Worm (Caenorhabditis elegans) whole organism, L2 larva: ENCODE data around the gene cwp-1.

Source experiments
- C34F6.9 ChIP-seq: fragments of 150-350 bp; optimal IDR thresholded peaks from 2 replicates; lab custom pipeline; 2014; ENCODE audit warnings: missing biosample characterization, missing genetic modification characterization
- R02D3.7 ChIP-seq: fragments of 150-350 bp; optimal IDR thresholded peaks from 2 replicates; lab custom pipeline; 2014; ENCODE audit warnings: missing biosample characterization, missing genetic modification characterization
- ZK546.5 ChIP-seq: sonication (generic microtip); optimal IDR thresholded peaks from 2 replicates; lab custom pipeline; 2017; ENCODE audit warnings: missing biosample characterization, missing genetic modification characterization
- alr-1 ChIP-seq: fragments of 150-350 bp; optimal IDR thresholded peaks from 2 replicates; lab custom pipeline; 2014; ENCODE audit warnings: missing biosample characterization, missing genetic modification characterization
- aly-2 ChIP-seq: fragments of 150-350 bp; optimal IDR thresholded peaks from 2 replicates; lab custom pipeline; 2014; ENCODE audit warnings: missing biosample characterization, missing genetic modification characterization
- ama-1 ChIP-seq: fragments of 150-350 bp; optimal IDR thresholded peaks from 2 replicates; lab custom pipeline; 2018; ENCODE audit warnings: inconsistent platforms
- ceh-16 ChIP-seq: fragments of 150-350 bp; optimal IDR thresholded peaks from 2 replicates; lab custom pipeline; 2014; ENCODE audit warnings: missing biosample characterization, missing genetic modification characterization
- ceh-82 ChIP-seq: fragments of 150-350 bp; optimal IDR thresholded peaks from 2 replicates; lab custom pipeline; 2014; ENCODE audit warnings: missing biosample characterization, missing genetic modification characterization
- crh-2 ChIP-seq: sonication (generic microtip); optimal IDR thresholded peaks from 2 replicates; lab custom pipeline; 2017; ENCODE audit warnings: missing biosample characterization, missing genetic modification characterization
- dmd-4 ChIP-seq: sonication (generic microtip); optimal IDR thresholded peaks from 2 replicates; lab custom pipeline; 2017; ENCODE audit warnings: missing biosample characterization, missing genetic modification characterization
- egl-27 ChIP-seq: sonication (generic microtip); optimal IDR thresholded peaks from 3 replicates; lab custom pipeline; 2017; ENCODE audit warnings: missing biosample characterization, missing genetic modification reagents, missing genetic modification characterization
- fos-1 ChIP-seq: fragments of 150-350 bp; optimal IDR thresholded peaks from 2 replicates; lab custom pipeline; 2014; ENCODE audit warnings: missing biosample characterization, missing genetic modification characterization
- gmeb-1 ChIP-seq: fragments of 150-350 bp; optimal IDR thresholded peaks from 2 replicates; lab custom pipeline; 2014; ENCODE audit warnings: missing biosample characterization, missing genetic modification characterization
- lin-11 ChIP-seq: fragments of 150-350 bp; sonication (generic microtip); optimal IDR thresholded peaks from 2 replicates; lab custom pipeline; 2014; ENCODE audit warnings: missing biosample characterization, missing genetic modification characterization, inconsistent platforms, mixed read lengths
- lin-13 ChIP-seq: fragments of 150-350 bp; optimal IDR thresholded peaks from 2 replicates; lab custom pipeline; 2014; ENCODE audit warnings: missing biosample characterization, missing genetic modification reagents, missing genetic modification characterization
- mab-5 ChIP-seq: fragments of 150-350 bp; optimal IDR thresholded peaks from 2 replicates; lab custom pipeline; 2014; ENCODE audit warnings: missing biosample characterization, missing genetic modification characterization
- mdl-1 ChIP-seq, 2 experiments: fragments of 150-350 bp in 1 of 2; sonication (generic microtip) in 1 of 2; optimal IDR thresholded peaks; 2 replicates each; lab custom pipeline; 2017; ENCODE audit warnings: missing biosample characterization in 2 of 2, missing genetic modification characterization in 2 of 2
- nhr-10 ChIP-seq: sonication (generic microtip); optimal IDR thresholded peaks from 2 replicates; lab custom pipeline; 2017; ENCODE audit warnings: missing biosample characterization, missing genetic modification characterization
- nhr-11 ChIP-seq: fragments of 150-350 bp; optimal IDR thresholded peaks from 2 replicates; lab custom pipeline; 2014; ENCODE audit warnings: missing biosample characterization, missing genetic modification characterization
- nhr-12 ChIP-seq: fragments of 150-350 bp; optimal IDR thresholded peaks from 2 replicates; lab custom pipeline; 2014; ENCODE audit warnings: missing biosample characterization, missing genetic modification characterization
- nhr-129 ChIP-seq: fragments of 150-350 bp; optimal IDR thresholded peaks from 2 replicates; lab custom pipeline; 2014; ENCODE audit warnings: missing biosample characterization, missing genetic modification characterization
- nhr-23 ChIP-seq: fragments of 150-350 bp; optimal IDR thresholded peaks from 2 replicates; lab custom pipeline; 2014; ENCODE audit warnings: missing biosample characterization, missing genetic modification reagents, missing genetic modification characterization
- nhr-25 ChIP-seq: fragments of 150-350 bp; sonication (generic microtip); optimal IDR thresholded peaks from 3 replicates; lab custom pipeline; 2014; ENCODE audit warnings: missing biosample characterization, missing genetic modification characterization
- nhr-77 ChIP-seq: fragments of 150-350 bp; optimal IDR thresholded peaks from 2 replicates; lab custom pipeline; 2014; ENCODE audit warnings: missing biosample characterization, missing genetic modification characterization
- peb-1 ChIP-seq: fragments of 150-350 bp; optimal IDR thresholded peaks from 2 replicates; lab custom pipeline; 2014; ENCODE audit warnings: missing biosample characterization, missing genetic modification characterization
- skn-1 ChIP-seq: sonication (generic microtip); optimal IDR thresholded peaks from 2 replicates; lab custom pipeline; 2017; ENCODE audit warnings: missing biosample characterization, missing genetic modification characterization
- sma-3 ChIP-seq: sonication (generic microtip); optimal IDR thresholded peaks from 2 replicates; lab custom pipeline; 2016; ENCODE audit warnings: missing genetic modification reagents, missing genetic modification characterization, missing compliant biosample characterization
- sma-9 ChIP-seq, 2 experiments: fragments of 150-350 bp in 1 of 2; sonication (generic microtip) in 1 of 2; optimal IDR thresholded peaks; 2 replicates each; lab custom pipeline; 2014 to 2016; ENCODE audit warnings: missing genetic modification characterization in 2 of 2, mild to moderate bottlenecking in 1 of 2, missing biosample characterization in 1 of 2, missing compliant biosample characterization in 1 of 2, missing genetic modification reagents in 1 of 2, moderate library complexity in 1 of 2
- snpc-4 ChIP-seq: fragments of 150-350 bp; optimal IDR thresholded peaks from 2 replicates; lab custom pipeline; 2014; ENCODE audit warnings: missing biosample characterization, missing genetic modification characterization
- unc-39 ChIP-seq: fragments of 150-350 bp; optimal IDR thresholded peaks from 2 replicates; lab custom pipeline; 2014; ENCODE audit warnings: missing biosample characterization, missing genetic modification characterization
- unc-55 ChIP-seq: fragments of 150-350 bp; sonication (generic microtip); optimal IDR thresholded peaks from 3 replicates; lab custom pipeline; 2014; ENCODE audit warnings: missing biosample characterization, missing genetic modification reagents, missing genetic modification characterization
- zag-1 ChIP-seq: fragments of 150-350 bp; optimal IDR thresholded peaks from 2 replicates; lab custom pipeline; 2014; ENCODE audit warnings: missing biosample characterization, missing genetic modification characterization
- ztf-1 ChIP-seq: fragments of 200-800 bp; sonication (Bioruptor generic); conservative IDR thresholded peaks from 2 replicates; pipeline ENCODE4 v1.3.6; 2022; ENCODE audit warnings: missing genetic modification characterization, missing compliant biosample characterization
- ztf-11 ChIP-seq: sonication (generic microtip); optimal IDR thresholded peaks from 2 replicates; lab custom pipeline; 2017; ENCODE audit warnings: missing biosample characterization, missing genetic modification characterization

The cwp-1 gene

DNA sequence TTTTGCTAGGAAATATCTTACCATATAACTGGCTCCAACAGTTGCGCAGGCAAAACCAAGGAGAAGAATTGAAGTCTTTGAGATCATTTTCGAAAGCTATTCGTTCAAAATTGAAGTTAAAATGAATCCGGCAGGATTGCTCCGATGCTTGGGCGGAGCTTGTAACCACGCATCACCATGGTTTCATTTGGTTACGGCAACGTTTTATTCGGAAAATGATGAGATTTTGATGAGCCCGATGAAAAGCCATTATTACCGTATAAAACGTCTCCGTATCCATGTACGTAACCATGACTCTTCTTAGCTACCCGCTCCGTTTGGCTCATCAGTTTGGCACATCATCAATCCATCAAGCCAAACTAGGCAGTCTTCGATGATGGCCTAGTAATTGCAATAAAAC lies at the start of gene cwp-1:
TSS of gene cwp-1 (minus strand) at position 101 of the 400 bp plus-strand sequence.
- TF ChIP-seq nhr-11 (no peak), nhr-12 (tag; lab: Kevin White, UChicago) (no peak), aly-2 (no peak), R02D3.7 (tag; lab: Kevin White, UChicago) (no peak), nhr-23 (tag; lab: Kevin White, UChicago) (no peak), nhr-129 (tag; lab: Kevin White, UChicago) (no peak), fos-1 (tag; lab: Kevin White, UChicago) (no peak), mdl-1 (tag; optimal IDR thresholded peaks at IDR 0.05; lab: Kevin White, UChicago) (no peak), unc-55 (GFP tag; lab: Kevin White, UChicago) (no peak), ZK546.5 (tag; lab: Kevin White, UChicago) (no peak), ztf-1 (GFP tag; lab: Robert Waterston, UW) (no peak), zag-1 (no peak)

DNA sequence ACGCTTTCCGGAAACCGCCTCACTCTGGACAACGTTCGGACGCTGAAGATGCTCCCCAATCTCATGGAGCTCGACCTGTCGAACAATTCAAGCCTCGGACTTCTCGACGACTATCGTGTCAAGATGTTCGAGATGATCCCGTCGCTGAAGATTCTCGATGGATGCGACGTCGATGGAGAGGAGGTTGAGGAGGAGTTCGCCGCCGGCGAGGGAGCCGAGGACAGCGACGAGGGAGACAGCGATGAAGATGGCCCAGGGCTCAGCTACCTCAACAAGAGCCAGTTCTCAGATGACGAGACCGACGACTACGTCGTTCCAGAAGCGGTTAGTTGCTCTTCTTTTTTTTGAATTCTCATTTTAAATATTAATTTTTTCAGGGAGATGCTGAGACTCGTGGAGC lies 49.7 kb upstream of the cwp-1 start:
- TF ChIP-seq peb-1 (tag; lab: Kevin White, UChicago) (no peak), ceh-82 (tag; lab: Kevin White, UChicago) (no peak), egl-27 (tag; lab: Kevin White, UChicago) (no peak), unc-39 (tag; lab: Kevin White, UChicago) (no peak), C34F6.9 (tag; lab: Kevin White, UChicago) (no peak), fos-1 (tag; lab: Kevin White, UChicago) (no peak), ZK546.5 (tag; lab: Kevin White, UChicago) (no peak), lin-13 (GFP tag; lab: Kevin White, UChicago) (no peak), lin-11 (no peak), nhr-77 (no peak), gmeb-1 (no peak), mab-5 (no peak), zag-1 (no peak), ceh-16 (tag; lab: Kevin White, UChicago) (no peak), nhr-11 (no peak)

DNA sequence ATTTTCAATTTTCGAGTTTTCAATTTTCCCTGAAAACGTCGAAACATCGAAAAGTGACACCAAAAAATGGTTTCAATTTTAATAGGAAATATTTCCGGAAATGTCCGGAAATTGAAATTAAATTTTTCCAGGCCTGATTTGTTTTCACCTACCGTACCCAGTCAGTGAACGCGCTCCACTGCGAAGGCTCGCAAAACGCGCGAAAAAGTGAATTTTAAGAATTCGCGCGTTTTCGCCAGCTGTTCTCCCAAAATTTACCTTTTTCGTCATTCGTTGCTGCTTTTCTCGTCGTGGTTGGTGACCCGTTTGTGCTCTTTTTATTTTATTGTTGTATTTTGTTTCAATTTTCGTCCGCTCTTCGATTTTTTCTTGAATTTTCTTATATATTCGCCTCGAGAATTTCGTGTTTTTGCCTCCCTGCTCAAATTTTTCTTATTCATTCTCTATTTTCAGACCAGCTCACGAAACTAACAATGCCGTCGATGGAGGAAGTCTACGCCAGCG lies 48.9 kb upstream of the cwp-1 start, which contains the start of gene T19H12.2:
TSS of gene T19H12.2 (plus strand) at position 454 of the 504 bp plus-strand sequence.
- TF ChIP-seq nhr-12 (tag; lab: Kevin White, UChicago) (no peak), ztf-11 (tag; lab: Kevin White, UChicago) (no peak), fos-1 (tag; lab: Kevin White, UChicago) (no peak), R02D3.7 (tag; lab: Kevin White, UChicago) (no peak), crh-2 (tag; lab: Kevin White, UChicago) (no peak), sma-3 (GFP tag; lab: Kevin White, UChicago) (no peak), dmd-4 (no peak)

DNA sequence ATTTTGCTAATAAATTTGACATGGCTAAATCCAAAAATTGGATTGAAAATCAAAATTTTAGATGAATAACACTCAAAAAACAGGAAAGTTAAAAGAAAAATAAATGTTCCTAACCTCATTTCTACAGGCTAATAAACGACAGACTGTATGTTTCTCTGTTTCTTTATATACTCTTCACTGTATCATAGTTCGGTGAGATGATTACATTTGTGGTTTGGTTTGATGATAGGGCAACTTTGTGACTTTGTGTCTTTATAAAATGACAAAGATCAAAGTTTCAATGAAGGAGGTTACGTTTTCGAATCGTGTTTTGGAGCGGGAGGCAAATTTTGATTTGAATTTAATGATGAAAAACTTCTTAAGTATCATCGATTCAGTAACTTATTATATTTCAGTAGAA lies 48.4 kb upstream of the cwp-1 start, which contains the start of gene ugt-12:
TSS of gene ugt-12 (minus strand) at position 153 of the 400 bp plus-strand sequence.
- TF ChIP-seq sma-9 (GFP tag; optimal IDR thresholded peaks at IDR 0.05; lab: Kevin White, UChicago) (peak; percentile 82), sma-9 (tag; optimal IDR thresholded peaks at IDR 0.05; lab: Kevin White, UChicago) (no peak), nhr-129 (tag; lab: Kevin White, UChicago) (peak; percentile 8), gmeb-1 (peak; percentile 7), sma-3 (GFP tag; lab: Kevin White, UChicago) (peak; percentile 8), nhr-11 (no peak), nhr-25 (tag; lab: Kevin White, UChicago) (peak; percentile 3), nhr-12 (tag; lab: Kevin White, UChicago) (no peak), fos-1 (tag; lab: Kevin White, UChicago) (peak; percentile 74), crh-2 (tag; lab: Kevin White, UChicago) (peak; percentile 38)
- TF ChIP-seq, all 48 proteins: peak for 7

DNA sequence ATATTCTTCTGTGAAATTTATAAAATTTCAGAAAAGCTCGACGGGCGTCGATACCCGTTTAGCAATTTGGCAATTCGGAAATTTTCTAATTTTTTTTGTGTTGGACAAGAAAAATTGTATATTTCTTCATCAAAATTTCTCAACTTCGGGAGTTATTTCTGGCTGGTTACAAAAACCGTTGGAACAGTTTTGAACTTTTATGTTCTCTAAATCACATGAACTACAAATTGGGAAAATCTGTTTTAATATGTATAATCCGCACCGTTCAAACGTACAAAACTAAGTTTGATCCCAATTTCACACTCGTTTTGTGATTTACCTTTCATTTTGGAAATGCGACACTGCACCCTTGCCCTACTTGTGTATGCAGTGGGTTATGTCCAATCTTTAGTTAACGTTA lies 44.3 kb upstream of the cwp-1 start, which contains the start of gene T19H12.3:
TSS of gene T19H12.3 (plus strand) at position 301 of the 400 bp plus-strand sequence.
- no peak for TF ChIP-seq unc-39 (tag; lab: Kevin White, UChicago)
- TF ChIP-seq nhr-10: no peak
- no peak for TF ChIP-seq crh-2 (tag; lab: Kevin White, UChicago)
- no peak for TF ChIP-seq aly-2
- no peak for TF ChIP-seq snpc-4 (tag; lab: Kevin White, UChicago)
- TF ChIP-seq sma-9 (GFP tag; optimal IDR thresholded peaks at IDR 0.05; lab: Kevin White, UChicago): no peak
- no peak for TF ChIP-seq sma-9 (tag; optimal IDR thresholded peaks at IDR 0.05; lab: Kevin White, UChicago)
- no peak for TF ChIP-seq mdl-1 (tag; optimal IDR thresholded peaks at IDR 0.05; lab: Kevin White, UChicago)
- TF ChIP-seq skn-1 (tag; lab: Kevin White, UChicago): no peak
- TF ChIP-seq ama-1: no peak
- TF ChIP-seq gmeb-1: no peak
- no peak for TF ChIP-seq ceh-16 (tag; lab: Kevin White, UChicago)
- TF ChIP-seq unc-55 (GFP tag; lab: Kevin White, UChicago): no peak
- TF ChIP-seq nhr-25 (tag; lab: Kevin White, UChicago): no peak
- no peak for TF ChIP-seq alr-1 (tag; lab: Kevin White, UChicago)
- TF ChIP-seq ZK546.5 (tag; lab: Kevin White, UChicago): no peak
